Worm (Caenorhabditis elegans) whole organism, early embryonic: ENCODE measurements around the gene C55A1.6.
"Not testable (repeated sequence)": the region's sequence is repeated elsewhere in the genome, so short reads cannot be mapped to it uniquely, and the experiment has no call there.

Experiments used
- B0310.2 ChIP-seq: sonication (generic microtip); optimal IDR thresholded peaks from 2 replicates; lab custom pipeline; 2016; ENCODE audit warnings: mild to moderate bottlenecking, missing genetic modification characterization, missing compliant biosample characterization
- F13C5.2 ChIP-seq: sonication (generic microtip); optimal IDR thresholded peaks from 2 replicates; lab custom pipeline; 2017; ENCODE audit warnings: mild to moderate bottlenecking, missing genetic modification characterization, inconsistent platforms, missing compliant biosample characterization
- aly-1 ChIP-seq: sonication (generic microtip); optimal IDR thresholded peaks from 2 replicates; lab custom pipeline; 2016; ENCODE audit warnings: missing genetic modification characterization, missing compliant biosample characterization
- ama-1 ChIP-seq: fragments of 150-350 bp; optimal IDR thresholded peaks from 2 replicates; lab custom pipeline; 2014
- ceh-13 ChIP-seq: fragments of 200-800 bp; sonication (Bioruptor generic); optimal IDR thresholded peaks from 2 replicates; lab custom pipeline; 2018; ENCODE audit warnings: mild to moderate bottlenecking, missing genetic modification characterization, missing compliant biosample characterization
- ceh-36 ChIP-seq: sonication (generic microtip); optimal IDR thresholded peaks from 2 replicates; lab custom pipeline; 2016; ENCODE audit warnings: missing genetic modification characterization, inconsistent platforms, missing compliant biosample characterization
- ets-7 ChIP-seq: sonication (generic microtip); optimal IDR thresholded peaks from 2 replicates; lab custom pipeline; 2016; ENCODE audit warnings: missing genotype, missing genetic modification characterization, missing compliant biosample characterization
- flt-1 ChIP-seq: fragments of 200-800 bp; sonication (Bioruptor generic); IDR thresholded peaks from 2 replicates; pipeline ENCODE4 v1.3.6; 2022; ENCODE audit warnings: missing genetic modification characterization, missing compliant biosample characterization
- hmbx-1 ChIP-seq: sonication (generic microtip); optimal IDR thresholded peaks from 2 replicates; lab custom pipeline; 2016; ENCODE audit warnings: mild to moderate bottlenecking, missing genetic modification characterization, missing compliant biosample characterization
- hmg-4 ChIP-seq: fragments of 200-800 bp; sonication (Bioruptor generic); optimal IDR thresholded peaks from 2 replicates; lab custom pipeline; 2018; ENCODE audit warnings: mild to moderate bottlenecking, missing genetic modification characterization, missing compliant biosample characterization
- hnd-1 ChIP-seq: sonication (generic microtip); optimal IDR thresholded peaks from 2 replicates; lab custom pipeline; 2016; ENCODE audit warnings: missing genetic modification characterization, missing compliant biosample characterization
- pes-1 ChIP-seq: fragments of 200-800 bp; sonication (Bioruptor generic); IDR thresholded peaks from 2 replicates; pipeline ENCODE4 v1.3.6; 2022; ENCODE audit warnings: missing genetic modification reagents, missing genetic modification characterization, missing compliant biosample characterization
- scrt-1 ChIP-seq: fragments of 200-800 bp; sonication (Bioruptor generic); IDR thresholded peaks from 2 replicates; pipeline ENCODE4 v1.3.6; 2022; ENCODE audit warnings: missing genetic modification characterization, missing compliant biosample characterization
- sea-1 ChIP-seq: fragments of 200-800 bp; sonication (Bioruptor generic); conservative IDR thresholded peaks from 2 replicates; pipeline ENCODE4 v1.3.6; 2022; ENCODE audit warnings: missing genetic modification characterization, missing compliant biosample characterization
- tbx-11 ChIP-seq: fragments of 200-800 bp; sonication (Bioruptor generic); IDR thresholded peaks from 2 replicates; pipeline ENCODE4 v1.3.6; 2022; ENCODE audit warnings: missing genetic modification characterization, missing compliant biosample characterization
- tbx-37 ChIP-seq: fragments of 200-800 bp; sonication (Bioruptor generic); conservative IDR thresholded peaks from 2 replicates; pipeline ENCODE4 v1.3.6; 2022; ENCODE audit warnings: missing genetic modification reagents, missing genetic modification characterization, missing compliant biosample characterization
- tra-4 ChIP-seq: sonication (generic microtip); optimal IDR thresholded peaks from 2 replicates; lab custom pipeline; 2017; ENCODE audit warnings: missing genetic modification characterization, missing compliant biosample characterization

The C55A1.6 gene

ce11 chrV:15670139-15670538 is 22.3 kb downstream of the C55A1.6 start, which contains the start of gene K06B4.15:
Gene K06B4.15 (plus strand): TSS chrV:15670439.
- not testable (repeated sequence) for TF ChIP-seq aly-1 (tag; lab: Kevin White, UChicago); tbx-37 (GFP tag; lab: Robert Waterston, UW); ceh-36

- TF ChIP-seq B0310.2: no peak
- no peak for TF ChIP-seq tra-4 (tag; lab: Kevin White, UChicago)
- TF ChIP-seq aly-1 (tag; lab: Kevin White, UChicago): no peak
- no peak for TF ChIP-seq tbx-37 (GFP tag; lab: Robert Waterston, UW)
- TF ChIP-seq pes-1 (GFP tag; lab: Robert Waterston, UW): no peak
- no peak for TF ChIP-seq hmg-4 (GFP tag; lab: Kevin White, UChicago)
- TF ChIP-seq ets-7 (tag; lab: Kevin White, UChicago): no peak
- TF ChIP-seq hmbx-1 (tag; lab: Kevin White, UChicago): no peak
- no peak for TF ChIP-seq ceh-36
- no peak for TF ChIP-seq sea-1 (GFP tag; lab: Robert Waterston, UW)
- no peak for TF ChIP-seq flt-1
Observed at ce11 chrV:15673707-15674106, 25.9 kb downstream of the C55A1.6 start, which contains the start of gene nhr-51. Gene nhr-51 (plus strand): TSS chrV:15674007.

- TF ChIP-seq aly-1 (tag; lab: Kevin White, UChicago): no peak
- no peak for TF ChIP-seq B0310.2
- no peak for TF ChIP-seq ama-1 (lab: Kevin White, UChicago)
- no peak for TF ChIP-seq hmbx-1 (tag; lab: Kevin White, UChicago)
- no peak for TF ChIP-seq flt-1
Observed at ce11 chrV:15674899-15675298, 27.1 kb downstream of the C55A1.6 start.

ce11 chrV:15677222-15677621 is 29.4 kb downstream of the C55A1.6 start, which contains the start of gene nhr-52:
Gene nhr-52 (plus strand): TSS chrV:15677522.
- TF ChIP-seq ets-7 (tag; lab: Kevin White, UChicago) (no peak), hnd-1 (tag; lab: Kevin White, UChicago) (no peak), F13C5.2 (tag; lab: Kevin White, UChicago) (no peak), sea-1 (GFP tag; lab: Robert Waterston, UW) (no peak), scrt-1 (GFP tag; lab: Robert Waterston, UW) (no peak), hmg-4 (GFP tag; lab: Kevin White, UChicago) (no peak), flt-1 (no peak), tbx-37 (GFP tag; lab: Robert Waterston, UW) (no peak), B0310.2 (no peak), tbx-11 (GFP tag; lab: Robert Waterston, UW) (no peak), ceh-36 (no peak), ceh-13 (GFP tag; lab: Kevin White, UChicago) (no peak), tra-4 (tag; lab: Kevin White, UChicago) (no peak), pes-1 (GFP tag; lab: Robert Waterston, UW) (no peak), aly-1 (tag; lab: Kevin White, UChicago) (no peak), ama-1 (lab: Kevin White, UChicago) (no peak)

- TF ChIP-seq pes-1 (GFP tag; lab: Robert Waterston, UW) (no peak), ceh-36 (no peak), B0310.2 (no peak), tbx-37 (GFP tag; lab: Robert Waterston, UW) (no peak), ceh-13 (GFP tag; lab: Kevin White, UChicago) (no peak), ets-7 (tag; lab: Kevin White, UChicago) (no peak), hnd-1 (tag; lab: Kevin White, UChicago) (no peak), flt-1 (no peak), hmbx-1 (tag; lab: Kevin White, UChicago) (no peak), hmg-4 (GFP tag; lab: Kevin White, UChicago) (no peak), tbx-11 (GFP tag; lab: Robert Waterston, UW) (no peak)
Observed at ce11 chrV:15685599-15685998, 37.8 kb downstream of the C55A1.6 start, which contains the start of gene nhr-196. Gene nhr-196 (plus strand): TSS chrV:15685716.

ce11 chrV:15687660-15688059 is 39.8 kb downstream of the C55A1.6 start, which contains the start of gene nhr-197:
Gene nhr-197 (plus strand): TSS chrV:15687960.
- no peak for TF ChIP-seq sea-1 (GFP tag; lab: Robert Waterston, UW)
- no peak for TF ChIP-seq ceh-36
- TF ChIP-seq flt-1: no peak
- no peak for TF ChIP-seq ceh-13 (GFP tag; lab: Kevin White, UChicago)
- TF ChIP-seq B0310.2: no peak
- TF ChIP-seq ama-1 (lab: Kevin White, UChicago): no peak
- no peak for TF ChIP-seq hnd-1 (tag; lab: Kevin White, UChicago)
- no peak for TF ChIP-seq hmg-4 (GFP tag; lab: Kevin White, UChicago)
- no peak for TF ChIP-seq pes-1 (GFP tag; lab: Robert Waterston, UW)
- no peak for TF ChIP-seq tbx-37 (GFP tag; lab: Robert Waterston, UW)
- TF ChIP-seq aly-1 (tag; lab: Kevin White, UChicago): no peak
- no peak for TF ChIP-seq hmbx-1 (tag; lab: Kevin White, UChicago)
- TF ChIP-seq tra-4 (tag; lab: Kevin White, UChicago): no peak
- TF ChIP-seq tbx-11 (GFP tag; lab: Robert Waterston, UW): no peak
- no peak for TF ChIP-seq ets-7 (tag; lab: Kevin White, UChicago)
- TF ChIP-seq scrt-1 (GFP tag; lab: Robert Waterston, UW): no peak
- TF ChIP-seq F13C5.2 (tag; lab: Kevin White, UChicago): no peak

- TF ChIP-seq tra-4 (tag; lab: Kevin White, UChicago) (no peak), pes-1 (GFP tag; lab: Robert Waterston, UW) (no peak), aly-1 (tag; lab: Kevin White, UChicago) (no peak), tbx-37 (GFP tag; lab: Robert Waterston, UW) (no peak), flt-1 (no peak), tbx-11 (GFP tag; lab: Robert Waterston, UW) (no peak), ceh-13 (GFP tag; lab: Kevin White, UChicago) (no peak), hnd-1 (tag; lab: Kevin White, UChicago) (no peak), hmbx-1 (tag; lab: Kevin White, UChicago) (no peak), ama-1 (lab: Kevin White, UChicago) (no peak), ets-7 (tag; lab: Kevin White, UChicago) (no peak)
Observed at ce11 chrV:15689952-15690351, 42.1 kb downstream of the C55A1.6 start, which contains the start of gene nhr-268. Gene nhr-268 (plus strand): TSS chrV:15690252.
